Fruit fly (Drosophila melanogaster): ENCODE data around the gene Dcr-1.
A peak's percentile ranks its signal among the peaks of the same experiment; 100 is the strongest.

The Dcr-1 gene

DNA sequence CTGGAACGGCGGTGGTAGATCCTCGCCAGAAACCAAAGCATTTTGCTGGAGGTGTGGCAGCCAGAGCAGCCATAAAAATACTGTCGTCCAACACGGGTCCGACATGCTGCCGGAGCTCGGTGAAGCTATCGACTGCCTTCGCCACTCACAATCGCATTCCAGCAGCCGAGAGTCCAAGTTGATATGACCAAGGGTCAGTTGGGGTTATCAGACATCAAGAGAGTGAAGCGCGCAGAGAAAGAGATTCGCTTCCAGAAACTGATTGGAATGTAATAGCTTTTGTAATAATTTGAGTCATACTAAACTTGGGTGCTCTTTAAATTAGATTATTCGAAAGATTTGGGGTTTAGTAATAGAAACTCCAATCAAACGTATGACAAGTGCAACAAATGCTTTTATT lies 22.7 kb upstream of the Dcr-1 start, which contains the start of gene Nepl14:
Gene Nepl14, minus strand, starts transcription at position 125 of the 400 bp plus-strand sequence.
- no peak for TF ChIP-seq Hr4 (GFP tag; optimal IDR thresholded peaks at IDR 0.05)
- no peak for TF ChIP-seq CG7368 (GFP tag; optimal IDR thresholded peaks at IDR 0.05)
- TF ChIP-seq svp (GFP tag): peak; percentile 100

dm6 chr3R:22760988-22761387 lies 20.1 kb upstream of the Dcr-1 start, which contains the start of gene Nepl13:
Nepl13 (minus strand) TSS chr3R:22761076.
- no peak for TF ChIP-seq dsx (GFP tag; optimal IDR thresholded peaks at IDR 0.05; ENCODE audit: poor library complexity, severe bottlenecking)
- peak; percentile 97 for TF ChIP-seq svp (GFP tag)

DNA sequence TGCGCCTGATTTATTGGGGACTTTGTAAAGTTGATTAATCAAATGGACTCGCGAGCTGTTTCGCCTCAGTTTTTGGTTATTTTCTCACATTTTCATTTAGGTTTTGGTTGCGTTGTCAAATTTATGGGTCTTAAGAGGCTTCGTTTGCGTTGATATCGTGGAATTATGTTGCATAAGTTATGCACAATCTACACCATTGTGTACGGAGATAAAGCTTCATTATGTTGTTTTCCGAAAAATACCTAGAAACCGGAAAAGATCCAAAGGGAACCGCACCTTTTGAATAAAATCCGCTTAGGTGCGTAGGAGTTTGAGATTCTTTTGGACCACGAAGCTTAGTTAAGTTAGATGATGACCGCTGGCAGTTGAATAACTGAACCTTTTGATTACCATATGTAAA lies 16.2 kb upstream of the Dcr-1 start:
- TF ChIP-seq Met (GFP tag; optimal IDR thresholded peaks at IDR 0.05) (no peak), Eip75B (GFP tag; optimal IDR thresholded peaks at IDR 0.05) (no peak), vri (GFP tag; optimal IDR thresholded peaks at IDR 0.05) (no peak), Blimp-1 (GFP tag; optimal IDR thresholded peaks at IDR 0.05) (no peak), CG6276 (GFP tag; optimal IDR thresholded peaks at IDR 0.05) (no peak), CG8319 (GFP tag; optimal IDR thresholded peaks at IDR 0.05) (no peak)

dm6 chr3R:22756289-22756688 lies 15.4 kb upstream of the Dcr-1 start:
- TF ChIP-seq fkh (GFP tag; optimal IDR thresholded peaks at IDR 0.05): peak; percentile 71
- 0 out of 3 replicates have a peak, but pooled peaks have one; percentile 17 for TF ChIP-seq eg (GFP tag; IDR thresholded peaks at IDR 0.05)
- no peak for TF ChIP-seq net (GFP tag; optimal IDR thresholded peaks at IDR 0.05)

DNA sequence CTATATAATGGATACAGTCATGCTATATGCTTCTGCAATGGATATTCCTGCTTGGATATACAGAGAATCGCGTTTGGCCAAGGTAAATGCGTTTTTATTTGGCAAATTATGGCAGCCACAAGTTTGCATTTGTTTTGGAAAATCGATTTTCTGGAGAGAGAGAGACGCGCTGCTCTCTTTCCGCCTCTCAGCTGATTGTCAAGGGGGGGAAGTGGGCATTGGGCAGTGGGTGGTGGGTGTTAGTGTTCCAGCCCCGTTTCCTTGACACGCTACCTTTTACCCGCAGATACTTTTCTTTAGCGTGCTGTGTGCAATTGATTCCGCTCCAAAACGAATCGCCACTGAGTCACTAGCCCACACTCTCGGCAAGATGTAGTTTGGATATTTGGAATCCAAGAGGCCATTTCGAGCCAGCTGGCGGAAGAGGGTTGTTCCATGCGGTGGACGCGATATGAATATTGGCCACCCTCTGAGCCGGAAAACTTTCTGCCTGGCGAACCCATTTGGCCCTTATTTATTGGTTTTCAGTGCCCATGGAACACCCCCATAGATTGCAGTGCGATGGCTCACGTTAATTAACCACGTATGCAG lies 14.4 kb upstream of the Dcr-1 start:
- TF ChIP-seq eg (GFP tag; IDR thresholded peaks at IDR 0.05): 0 out of 3 replicates have a peak, but pooled peaks have one; percentile 11
- TF ChIP-seq svp (GFP tag): no peak

dm6 chr3R:22753895-22754774 lies 13.2 kb upstream of the Dcr-1 start:
- TF ChIP-seq salr (GFP tag; optimal IDR thresholded peaks at IDR 0.05) (peak in 1 of 2 experiments; percentile 60), CG6854 (GFP tag; optimal IDR thresholded peaks at IDR 0.05) (no peak), Ets21C (GFP tag; optimal IDR thresholded peaks at IDR 0.05) (no peak), Sox15 (GFP tag; optimal IDR thresholded peaks at IDR 0.05) (no peak), CG3032 (tag; optimal IDR thresholded peaks at IDR 0.05) (no peak), CG16779 (tag; optimal IDR thresholded peaks at IDR 0.05) (peak; percentile 45), Sox102F (GFP tag; optimal IDR thresholded peaks at IDR 0.05) (no peak), achi (GFP tag; optimal IDR thresholded peaks at IDR 0.05) (peak; percentile 38), Hr4 (GFP tag; optimal IDR thresholded peaks at IDR 0.05) (peak; percentile 42), CG4318 (GFP tag; optimal IDR thresholded peaks at IDR 0.05) (peak; percentile 51), CG34406 (GFP tag; optimal IDR thresholded peaks at IDR 0.05) (no peak), CG11294 (GFP tag; IDR thresholded peaks at IDR 0.05) (peak; percentile 13; the same call in 1 of the 2 replicates), Lpt (GFP tag; optimal IDR thresholded peaks at IDR 0.05) (no peak), Eip93F (GFP tag; optimal IDR thresholded peaks at IDR 0.05) (no peak), OdsH (GFP tag; optimal IDR thresholded peaks at IDR 0.05) (peak; percentile 28), Eip75B (GFP tag; optimal IDR thresholded peaks at IDR 0.05) (peak; percentile 16), CG6808 (GFP tag; optimal IDR thresholded peaks at IDR 0.05) (no peak), CG6276 (GFP tag; optimal IDR thresholded peaks at IDR 0.05) (peak; percentile 55), Hr38 (GFP tag; optimal IDR thresholded peaks at IDR 0.05) (no peak), CG9139 (GFP tag; optimal IDR thresholded peaks at IDR 0.05) (no peak), spab (GFP tag; optimal IDR thresholded peaks at IDR 0.05) (no peak), lz (GFP tag; optimal IDR thresholded peaks at IDR 0.05) (no peak), CG11762 (GFP tag; optimal IDR thresholded peaks at IDR 0.05; ENCODE audit: insufficient read depth) (no peak), CG15336 (GFP tag; IDR thresholded peaks at IDR 0.05) (0 out of 2 replicates have a peak, but pooled peaks have one; percentile 7), CG10669 (GFP tag; optimal IDR thresholded peaks at IDR 0.05) (no peak), CG6163 (GFP tag; IDR thresholded peaks at IDR 0.05) (peak; percentile 68), ss (GFP tag; optimal IDR thresholded peaks at IDR 0.05) (no peak), Hr39 (GFP tag; optimal IDR thresholded peaks at IDR 0.05) (no peak)

All from whole organism, prepupa.